Fruit fly (Drosophila melanogaster) whole organism, embryonic: ENCODE results near the gene asl.

Experiments used
- Atf6 ChIP-seq: fragments of 200-800 bp; sonication (Bioruptor generic); IDR thresholded peaks from 2 replicates; pipeline ENCODE4 v1.3.6; 2022; ENCODE audit warnings: missing biosample characterization, missing genetic modification characterization
- CG11093 ChIP-seq: fragments of 200-800 bp; sonication (Bioruptor generic); IDR thresholded peaks from 3 replicates; pipeline ENCODE4 v1.3.6; 2022; ENCODE audit warnings: missing biosample characterization, missing genetic modification characterization
- CG11456 ChIP-seq: fragments of 200-800 bp; sonication (Bioruptor generic); IDR thresholded peaks from 3 replicates; pipeline ENCODE4 v1.3.6; 2022; ENCODE audit warnings: missing biosample characterization, missing genetic modification characterization
- CG11560 ChIP-seq: fragments of 200-800 bp; sonication (Bioruptor generic); IDR thresholded peaks from 3 replicates; pipeline ENCODE4 v1.3.6; 2022; ENCODE audit warnings: missing biosample characterization, missing genetic modification characterization
- CG1233 ChIP-seq: fragments of 200-800 bp; sonication (Bioruptor generic); optimal IDR thresholded peaks from 4 replicates; lab custom pipeline; 2018; ENCODE audit warnings: missing biosample characterization, mild to moderate bottlenecking, missing genetic modification characterization
- CG12744 ChIP-seq: fragments of 200-800 bp; sonication (Bioruptor generic); optimal IDR thresholded peaks from 2 replicates; lab custom pipeline; 2016; ENCODE audit warnings: missing biosample characterization, missing genetic modification characterization
- CG15011 ChIP-seq: fragments of 200-800 bp; sonication (Bioruptor generic); optimal IDR thresholded peaks from 3 replicates; lab custom pipeline; 2018; ENCODE audit warnings: missing biosample characterization, mild to moderate bottlenecking, missing genetic modification characterization
- CG1529 ChIP-seq: fragments of 200-800 bp; sonication (Bioruptor generic); optimal IDR thresholded peaks from 3 replicates; lab custom pipeline; 2018; ENCODE audit warnings: missing biosample characterization, missing genetic modification characterization
- CG15696 ChIP-seq: fragments of 200-800 bp; sonication (Bioruptor generic); optimal IDR thresholded peaks from 2 replicates; lab custom pipeline; 2019; ENCODE audit warnings: missing biosample characterization, mild to moderate bottlenecking, missing genetic modification characterization, moderate library complexity
- CG16779 ChIP-seq: fragments of 200-800 bp; sonication (Bioruptor generic); IDR thresholded peaks from 2 replicates; pipeline ENCODE4 v1.3.6; 2022; ENCODE audit warnings: missing biosample characterization, missing genetic modification characterization
- CG18262 ChIP-seq: fragments of 200-800 bp; optimal IDR thresholded peaks from 3 replicates; lab custom pipeline; 2019; ENCODE audit warnings: missing biosample characterization, mild to moderate bottlenecking, missing genetic modification characterization, moderate library complexity
- CG2889 ChIP-seq: fragments of 200-800 bp; sonication (Bioruptor generic); IDR thresholded peaks from 3 replicates; pipeline ENCODE4 v1.3.6; 2022; ENCODE audit warnings: missing biosample characterization, missing genetic modification characterization
- CG3995 ChIP-seq: fragments of 200-800 bp; sonication (Bioruptor generic); optimal IDR thresholded peaks from 3 replicates; lab custom pipeline; 2016; ENCODE audit warnings: missing biosample characterization, missing genetic modification characterization
- CG4282 ChIP-seq: fragments of 200-800 bp; sonication (Bioruptor generic); optimal IDR thresholded peaks from 2 replicates; lab custom pipeline; 2016; ENCODE audit warnings: missing biosample characterization, missing genetic modification characterization
- CG4730 ChIP-seq: fragments of 200-800 bp; sonication (Bioruptor generic); IDR thresholded peaks from 2 replicates; pipeline ENCODE4 v1.3.6; 2022; ENCODE audit warnings: missing biosample characterization, missing genetic modification characterization
- CG6654 ChIP-seq: fragments of 200-800 bp; sonication (Bioruptor generic); optimal IDR thresholded peaks from 2 replicates; lab custom pipeline; 2017; ENCODE audit warnings: missing biosample characterization, mild to moderate bottlenecking, missing genetic modification characterization
- CG7839 ChIP-seq: fragments of 200-800 bp; sonication (Bioruptor generic); optimal IDR thresholded peaks from 3 replicates; lab custom pipeline; 2018; ENCODE audit warnings: missing biosample characterization, mild to moderate bottlenecking, missing genetic modification characterization, moderate library complexity
- CG7963 ChIP-seq: fragments of 200-800 bp; sonication (Bioruptor generic); IDR thresholded peaks from 3 replicates; pipeline ENCODE4 v1.3.6; 2022; ENCODE audit warnings: missing biosample characterization, missing genetic modification characterization; ENCODE audit not compliant: partially characterized antibody
- CG8478 ChIP-seq: fragments of >200 bp; optimal IDR thresholded peaks from 2 replicates; lab custom pipeline; 2018
- CG9797 ChIP-seq: fragments of 200-800 bp; sonication (Bioruptor generic); optimal IDR thresholded peaks from 3 replicates; lab custom pipeline; 2018; ENCODE audit warnings: missing biosample characterization, mild to moderate bottlenecking, missing genetic modification characterization
- Dfd ChIP-seq, 2 experiments: fragments of >200 bp; optimal IDR thresholded peaks; 2 replicates each; lab custom pipeline; 2017; ENCODE audit warnings: missing biosample characterization in 2 of 2, missing genetic modification characterization in 2 of 2
- HHEX ChIP-seq: fragments of 200-800 bp; sonication (Bioruptor generic); optimal IDR thresholded peaks from 3 replicates; lab custom pipeline; 2017; ENCODE audit warnings: missing biosample characterization, mild to moderate bottlenecking, missing genetic modification characterization, missing genetic modification reagents
- Hand ChIP-seq: fragments of 200-800 bp; sonication (Bioruptor generic); optimal IDR thresholded peaks from 2 replicates; lab custom pipeline; 2017; ENCODE audit warnings: mild to moderate bottlenecking, missing biosample characterization, missing genetic modification reagents, missing genetic modification characterization
- Med ChIP-seq: fragments of 200-800 bp; sonication (Bioruptor generic); peaks from one replicate; lab custom pipeline; 2016; ENCODE audit warnings: missing biosample characterization, missing genetic modification characterization, mild to moderate bottlenecking, inconsistent platforms, moderate library complexity
- Meics ChIP-seq: fragments of 200-800 bp; sonication (Bioruptor generic); optimal IDR thresholded peaks from 2 replicates; lab custom pipeline; 2017; ENCODE audit warnings: missing biosample characterization, mild to moderate bottlenecking, missing genetic modification characterization
- NC2β ChIP-seq: fragments of 200-800 bp; sonication (Bioruptor generic); optimal IDR thresholded peaks from 2 replicates; lab custom pipeline; 2016; ENCODE audit warnings: missing biosample characterization, missing genetic modification characterization
- Pdp1 ChIP-seq, 2 experiments: fragments of 200-800 bp; sonication (Bioruptor generic); optimal IDR thresholded peaks; 3 replicates each; lab custom pipeline; 2016; ENCODE audit warnings: missing biosample characterization in 2 of 2, missing genetic modification characterization in 2 of 2, mild to moderate bottlenecking in 1 of 2, moderate library complexity in 1 of 2
- Sox100B ChIP-seq: fragments of 200-800 bp; sonication (Bioruptor generic); optimal IDR thresholded peaks from 3 replicates; lab custom pipeline; 2018; ENCODE audit warnings: missing biosample characterization, mild to moderate bottlenecking, missing genetic modification characterization
- Usf ChIP-seq: fragments of 200-800 bp; sonication (Bioruptor generic); optimal IDR thresholded peaks from 2 replicates; lab custom pipeline; 2017; ENCODE audit warnings: missing genotype, missing biosample characterization, missing genetic modification characterization
- ac ChIP-seq: fragments of 200-800 bp; sonication (Bioruptor generic); optimal IDR thresholded peaks from 3 replicates; lab custom pipeline; 2017; ENCODE audit warnings: missing biosample characterization, mild to moderate bottlenecking, missing genetic modification characterization
- cas ChIP-seq: fragments of 200-800 bp; sonication (Bioruptor generic); IDR thresholded peaks from 2 replicates; pipeline ENCODE4 v1.3.6; 2022; ENCODE audit warnings: missing biosample characterization, missing genetic modification characterization
- dmrt11E ChIP-seq: fragments of 200-800 bp; sonication (Bioruptor generic); optimal IDR thresholded peaks from 3 replicates; lab custom pipeline; 2018; ENCODE audit warnings: missing biosample characterization, mild to moderate bottlenecking, missing genetic modification characterization, moderate library complexity
- exex ChIP-seq: fragments of 200-800 bp; sonication (Bioruptor generic); optimal IDR thresholded peaks from 4 replicates; lab custom pipeline; 2018; ENCODE audit warnings: missing biosample characterization, mild to moderate bottlenecking, missing genetic modification characterization, moderate library complexity
- eyg ChIP-seq: fragments of 200-800 bp; sonication (Bioruptor generic); optimal IDR thresholded peaks from 3 replicates; lab custom pipeline; 2016; ENCODE audit warnings: missing biosample characterization, missing genetic modification characterization
- gcm ChIP-seq: fragments of 200-800 bp; sonication (Bioruptor generic); optimal IDR thresholded peaks from 2 replicates; lab custom pipeline; 2019; ENCODE audit warnings: missing biosample characterization, mild to moderate bottlenecking, missing genetic modification characterization, moderate library complexity
- inv ChIP-seq: fragments of 200-800 bp; sonication (Bioruptor generic); IDR thresholded peaks from 2 replicates; pipeline ENCODE4 v1.3.6; 2022; ENCODE audit warnings: missing biosample characterization, missing genetic modification characterization; ENCODE audit not compliant: partially characterized antibody
- ken ChIP-seq: fragments of 200-800 bp; sonication (Bioruptor generic); IDR thresholded peaks from 3 replicates; pipeline ENCODE4 v1.3.6; 2022; ENCODE audit warnings: missing biosample characterization, missing genetic modification characterization
- lola ChIP-seq, 3 experiments: fragments of >200 bp in 2 of 3; fragments of 200-800 bp in 1 of 3; sonication (Bioruptor generic) in 1 of 3; optimal IDR thresholded peaks; 2 replicates each; lab custom pipeline; 2017 to 2019; ENCODE audit warnings: missing biosample characterization in 3 of 3, missing genetic modification characterization in 3 of 3, mild to moderate bottlenecking in 1 of 3, moderate library complexity in 1 of 3
- nom ChIP-seq: fragments of 200-800 bp; sonication (Bioruptor generic); optimal IDR thresholded peaks from 2 replicates; lab custom pipeline; 2017; ENCODE audit warnings: missing biosample characterization, missing genetic modification characterization, mild to moderate bottlenecking, moderate library complexity, missing genetic modification reagents
- sens ChIP-seq: fragments of 200-800 bp; sonication (Bioruptor generic); peaks from one replicate; lab custom pipeline; 2016; ENCODE audit warnings: missing biosample characterization, missing genetic modification characterization
- sima ChIP-seq: fragments of 200-800 bp; sonication (Bioruptor generic); optimal IDR thresholded peaks from 2 replicates; lab custom pipeline; 2016; ENCODE audit warnings: missing biosample characterization, missing genetic modification characterization
- sisA ChIP-seq: fragments of 200-800 bp; sonication (Bioruptor generic); IDR thresholded peaks from 2 replicates; pipeline ENCODE4 v1.3.6; 2022; ENCODE audit warnings: missing biosample characterization, missing genetic modification characterization
- so ChIP-seq: fragments of 200-800 bp; sonication (Bioruptor generic); IDR thresholded peaks from 3 replicates; pipeline ENCODE4 v1.3.6; 2022; ENCODE audit warnings: missing biosample characterization, missing genetic modification characterization
- sug ChIP-seq: fragments of 200-800 bp; optimal IDR thresholded peaks from 2 replicates; lab custom pipeline; 2019; ENCODE audit warnings: missing biosample characterization, mild to moderate bottlenecking, missing genetic modification characterization, moderate library complexity
- tap ChIP-seq: fragments of 200-800 bp; optimal IDR thresholded peaks from 3 replicates; lab custom pipeline; 2019; ENCODE audit warnings: missing biosample characterization, mild to moderate bottlenecking, missing genetic modification characterization, moderate library complexity
- wdn ChIP-seq: fragments of 200-800 bp; sonication (Bioruptor generic); IDR thresholded peaks from 2 replicates; pipeline ENCODE4 v1.3.6; 2022; ENCODE audit warnings: missing biosample characterization, missing genetic modification characterization

Gene asl

dm6 chr3R:5611733-5612132 lies 5.4 kb upstream of the asl start (continued):
- TF ChIP-seq sisA (GFP tag; lab: Robert Waterston, UW) (no peak), Sox100B (GFP tag; lab: Kevin White, UChicago) (no peak)
- TF ChIP-seq, all 482 proteins: peak for 15

- TF ChIP-seq CG2889 (no peak), CG1529 (GFP tag; lab: Kevin White, UChicago) (no peak), Med (peak; percentile 22), nom (GFP tag; lab: Kevin White, UChicago) (peak; percentile 40), CG18262 (tag; lab: Kevin White, UChicago) (no peak)
- TF ChIP-seq, all 482 proteins: peak for 2
Measured at dm6 chr3R:5611167-5611566, 4.8 kb upstream of the asl start.

dm6 chr3R:5610656-5611055 lies 4.3 kb upstream of the asl start:
- TF ChIP-seq Pdp1 (GFP tag; optimal IDR thresholded peaks at IDR 0.05; lab: Kevin White, UChicago) (peak in 1 of 2 experiments; percentile 91), tap (tag; lab: Kevin White, UChicago) (no peak), exex (peak; percentile 55), sens (GFP tag; lab: Kevin White, UChicago) (peak; percentile 9), sug (peak; percentile 88), CG18262 (tag; lab: Kevin White, UChicago) (no peak)

- TF ChIP-seq gcm = no peak
- TF ChIP-seq wdn (GFP tag; lab: Robert Waterston, UW) = no peak
- no peak for TF ChIP-seq CG11560 (tag; lab: Robert Waterston, UW)
- no peak for TF ChIP-seq CG7963
- no peak for TF ChIP-seq ken (GFP tag; lab: Robert Waterston, UW)
- TF ChIP-seq lola (GFP tag; optimal IDR thresholded peaks at IDR 0.05; lab: Kevin White, UChicago) = no peak
- no peak for TF ChIP-seq sima (GFP tag; lab: Kevin White, UChicago)
- TF ChIP-seq CG4282 (GFP tag; lab: Kevin White, UChicago) = no peak
- TF ChIP-seq eyg (GFP tag; lab: Kevin White, UChicago) = no peak
- no peak for TF ChIP-seq CG4730
- no peak for TF ChIP-seq cas (GFP tag; lab: Robert Waterston, UW)
- 0 out of 3 replicates have a peak, but pooled peaks have one; percentile 32 for TF ChIP-seq CG11456 (GFP tag; lab: Robert Waterston, UW)
- no peak for TF ChIP-seq NC2β (GFP tag; lab: Kevin White, UChicago)
- peak in 1 of 2 experiments; percentile 73 for TF ChIP-seq Dfd (GFP tag; optimal IDR thresholded peaks at IDR 0.05; lab: Kevin White, UChicago)
- TF ChIP-seq CG7839 (tag; lab: Kevin White, UChicago) = no peak
- no peak for TF ChIP-seq CG3995 (GFP tag; lab: Kevin White, UChicago)
- no peak for TF ChIP-seq ac (GFP tag; lab: Kevin White, UChicago)
- TF ChIP-seq CG15011 = no peak
- no peak for TF ChIP-seq Meics (GFP tag; lab: Kevin White, UChicago)
- no peak for TF ChIP-seq CG1233 (GFP tag; lab: Kevin White, UChicago)
- TF ChIP-seq Usf (GFP tag; lab: Kevin White, UChicago) = no peak
- TF ChIP-seq CG11093 (GFP tag; lab: Robert Waterston, UW) = 0 out of 3 replicates have a peak, but pooled peaks have one; percentile 40
- 0 out of 2 replicates have a peak, but pooled peaks have one; percentile 12 for TF ChIP-seq inv (GFP tag; lab: Robert Waterston, UW)
- no peak for TF ChIP-seq Atf6 (GFP tag; lab: Robert Waterston, UW)
- peak; percentile 59 for TF ChIP-seq CG8478 (lab: Kevin White, UChicago)
- TF ChIP-seq CG12744 (GFP tag; lab: Kevin White, UChicago) = no peak
- TF ChIP-seq CG6654 (GFP tag; lab: Kevin White, UChicago) = no peak
- TF ChIP-seq HHEX (GFP tag; lab: Kevin White, UChicago) = no peak
- TF ChIP-seq Hand (GFP tag; lab: Kevin White, UChicago) = no peak
- TF ChIP-seq CG15696 = no peak
- TF ChIP-seq CG16779 = 0 out of 2 replicates have a peak, but pooled peaks have one; percentile 18
- peak; percentile 52 for TF ChIP-seq Med
- TF ChIP-seq so (GFP tag; lab: Robert Waterston, UW) = no peak
- TF ChIP-seq dmrt11E (tag; lab: Kevin White, UChicago) = no peak
- TF ChIP-seq CG9797 (GFP tag; lab: Kevin White, UChicago) = no peak
Measured at dm6 chr3R:5608422-5608821, 2.1 kb upstream of the asl start.
